Fruit fly (Drosophila melanogaster): Measurements from ENCODE around the gene CG12268.

The CG12268 gene

dm6 chr3R:23969449-23969848, 21.2 kb upstream of the CG12268 start:
- no peak for TF ChIP-seq bab1 (GFP tag; optimal IDR thresholded peaks at IDR 0.05)

- TF ChIP-seq toe (GFP tag; optimal IDR thresholded peaks at IDR 0.05) (no peak), CG7045 (GFP tag; optimal IDR thresholded peaks at IDR 0.05) (no peak), CG12768 (GFP tag; optimal IDR thresholded peaks at IDR 0.05) (no peak), Hr96 (GFP tag; optimal IDR thresholded peaks at IDR 0.05) (no peak), CG14711 (tag; optimal IDR thresholded peaks at IDR 0.05) (no peak), CG33017 (tag; optimal IDR thresholded peaks at IDR 0.05) (no peak), CG5204 (GFP tag; optimal IDR thresholded peaks at IDR 0.05) (no peak), bab1 (GFP tag; optimal IDR thresholded peaks at IDR 0.05) (no peak), CG7101 (tag; optimal IDR thresholded peaks at IDR 0.05) (no peak)
Observed at dm6 chr3R:23964913-23965718, 16.9 kb upstream of the CG12268 start.

dm6 chr3R:23962781-23963222, 14.6 kb upstream of the CG12268 start, which contains the start of gene CG31140:
CG31140 (plus strand) TSS chr3R:23963180.
- TF ChIP-seq bab1 (GFP tag; optimal IDR thresholded peaks at IDR 0.05): no peak
- no peak for TF ChIP-seq CG7101 (tag; optimal IDR thresholded peaks at IDR 0.05)
- TF ChIP-seq pad (GFP tag; optimal IDR thresholded peaks at IDR 0.05): peak; percentile 71
- no peak for TF ChIP-seq cic (GFP tag; optimal IDR thresholded peaks at IDR 0.05)
- no peak for TF ChIP-seq CG1620 (GFP tag; optimal IDR thresholded peaks at IDR 0.05)
- peak; percentile 9 for TF ChIP-seq Hr96 (GFP tag; optimal IDR thresholded peaks at IDR 0.05)
- TF ChIP-seq Mnt (GFP tag; optimal IDR thresholded peaks at IDR 0.05): no peak
- TF ChIP-seq CG12768 (GFP tag; optimal IDR thresholded peaks at IDR 0.05): no peak
- TF ChIP-seq kay (GFP tag; ENCODE audit: borderline replicate concordance): no peak
- peak; percentile 20 for TF ChIP-seq CG7045 (GFP tag; optimal IDR thresholded peaks at IDR 0.05)
- no peak for TF ChIP-seq Crg-1 (GFP tag; optimal IDR thresholded peaks at IDR 0.05)
- TF ChIP-seq CG14711 (tag; optimal IDR thresholded peaks at IDR 0.05): no peak
- TF ChIP-seq CG11617 (GFP tag; optimal IDR thresholded peaks at IDR 0.05): no peak
- no peak for TF ChIP-seq toe (GFP tag; optimal IDR thresholded peaks at IDR 0.05)

dm6 chr3R:23960865-23961264, 12.6 kb upstream of the CG12268 start:
- TF ChIP-seq CG11617 (GFP tag; optimal IDR thresholded peaks at IDR 0.05) (no peak), cic (GFP tag; optimal IDR thresholded peaks at IDR 0.05) (no peak), ovo (GFP tag; optimal IDR thresholded peaks at IDR 0.05) (no peak), Crg-1 (GFP tag; optimal IDR thresholded peaks at IDR 0.05) (no peak), toe (GFP tag; optimal IDR thresholded peaks at IDR 0.05) (no peak)

dm6 chr3R:23958091-23958838, 10.0 kb upstream of the CG12268 start, which contains the start of the genes GluProRS and AP-1sigma:
GluProRS (minus strand) TSS chr3R:23958391.
AP-1sigma (plus strand) TSS chr3R:23958651.
- TF ChIP-seq pad (GFP tag; optimal IDR thresholded peaks at IDR 0.05) (peak; percentile 72), Crg-1 (GFP tag; optimal IDR thresholded peaks at IDR 0.05) (peak; percentile 84), CG1620 (GFP tag; optimal IDR thresholded peaks at IDR 0.05) (peak; percentile 91), bab1 (GFP tag; optimal IDR thresholded peaks at IDR 0.05) (peak; percentile 89), CG11617 (GFP tag; optimal IDR thresholded peaks at IDR 0.05) (peak; percentile 83), ovo (GFP tag; optimal IDR thresholded peaks at IDR 0.05) (peak; percentile 81), cic (GFP tag; optimal IDR thresholded peaks at IDR 0.05) (peak; percentile 45), CG33017 (tag; optimal IDR thresholded peaks at IDR 0.05) (peak; percentile 73), CG7101 (tag; optimal IDR thresholded peaks at IDR 0.05) (peak; percentile 88), CG14711 (tag; optimal IDR thresholded peaks at IDR 0.05) (peak; percentile 85), Hr96 (GFP tag; optimal IDR thresholded peaks at IDR 0.05) (peak; percentile 79), CG5204 (GFP tag; optimal IDR thresholded peaks at IDR 0.05) (peak; percentile 91), tj (GFP tag; optimal IDR thresholded peaks at IDR 0.05) (peak; percentile 63), Mnt (GFP tag; optimal IDR thresholded peaks at IDR 0.05) (peak; percentile 88), toe (GFP tag; optimal IDR thresholded peaks at IDR 0.05) (peak; percentile 93), CG12768 (GFP tag; optimal IDR thresholded peaks at IDR 0.05) (peak; percentile 82), kay (GFP tag; ENCODE audit: borderline replicate concordance) (no peak), CG7045 (GFP tag; optimal IDR thresholded peaks at IDR 0.05) (peak; percentile 83), cnc (optimal IDR thresholded peaks at IDR 0.05) (no peak), Clk (GFP tag; optimal IDR thresholded peaks at IDR 0.05) (peak; percentile 83)

- TF ChIP-seq CG11617 (GFP tag; optimal IDR thresholded peaks at IDR 0.05) (no peak), Hr96 (GFP tag; optimal IDR thresholded peaks at IDR 0.05) (no peak), pad (GFP tag; optimal IDR thresholded peaks at IDR 0.05) (no peak), Crg-1 (GFP tag; optimal IDR thresholded peaks at IDR 0.05) (no peak), CG12768 (GFP tag; optimal IDR thresholded peaks at IDR 0.05) (no peak), tj (GFP tag; optimal IDR thresholded peaks at IDR 0.05) (no peak), ovo (GFP tag; optimal IDR thresholded peaks at IDR 0.05) (no peak), CG14711 (tag; optimal IDR thresholded peaks at IDR 0.05) (no peak), toe (GFP tag; optimal IDR thresholded peaks at IDR 0.05) (no peak), CG7101 (tag; optimal IDR thresholded peaks at IDR 0.05) (no peak), Clk (GFP tag; optimal IDR thresholded peaks at IDR 0.05) (no peak), CG33017 (tag; optimal IDR thresholded peaks at IDR 0.05) (no peak), cnc (optimal IDR thresholded peaks at IDR 0.05) (no peak), CG1620 (GFP tag; optimal IDR thresholded peaks at IDR 0.05) (no peak), kay (GFP tag; ENCODE audit: borderline replicate concordance) (no peak), Mnt (GFP tag; optimal IDR thresholded peaks at IDR 0.05) (no peak), CG7045 (GFP tag; optimal IDR thresholded peaks at IDR 0.05) (no peak), bab1 (GFP tag; optimal IDR thresholded peaks at IDR 0.05) (no peak), CG5204 (GFP tag; optimal IDR thresholded peaks at IDR 0.05) (no peak)
Observed at dm6 chr3R:23955380-23955779, 7.2 kb upstream of the CG12268 start.
